Fruit fly (Drosophila melanogaster) whole organism: Measurements from ENCODE around the gene Npc2d.

Experiments
- CG8478 ChIP-seq: fragments of >200 bp; optimal IDR thresholded peaks from 2 replicates; lab custom pipeline; 2018; ENCODE audit warnings: inconsistent platforms
- pan ChIP-seq: fragments of >200 bp; optimal IDR thresholded peaks from 2 replicates; lab custom pipeline; 2017

dm6 chr3R:10086683-10087082, 30.8 kb upstream of the Npc2d start:
- TF ChIP-seq pan (lab: Kevin White, UChicago) (no peak), CG8478 (lab: Kevin White, UChicago) (no peak)
